Fruit fly (Drosophila melanogaster) whole organism, prepupa: ENCODE data around the gene Asciz.

ENCODE experiments used
- Gug ChIP-seq: fragments of 200-800 bp; sonication (Bioruptor generic); IDR thresholded peaks from 2 replicates; pipeline ENCODE4 v1.3.6; 2022; ENCODE audit warnings: missing biosample characterization, missing genetic modification characterization
- dac ChIP-seq: fragments of 200-800 bp; sonication (Bioruptor generic); optimal IDR thresholded peaks from 2 replicates; lab custom pipeline; 2017; ENCODE audit warnings: missing biosample characterization, mild to moderate bottlenecking, missing genetic modification characterization
- pdm3 ChIP-seq: fragments of 200-800 bp; sonication (Bioruptor generic); optimal IDR thresholded peaks from 3 replicates; lab custom pipeline; 2016; ENCODE audit warnings: missing biosample characterization, missing genetic modification characterization

- TF ChIP-seq dac (GFP tag; lab: Kevin White, UChicago) (no peak), pdm3 (GFP tag; lab: Kevin White, UChicago) (no peak), Gug (GFP tag; lab: Robert Waterston, UW) (no peak)
Observed at dm6 chr3L:3126478-3126877, 39.6 kb downstream of the Asciz start.
